Fruit fly (Drosophila melanogaster): ENCODE results near the gene CG13308.

Gene CG13308

dm6 chr3L:8765969-8766538 is 42.3 kb upstream of the CG13308 start (continued):
- TF ChIP-seq CG13287 (GFP tag; IDR thresholded peaks at IDR 0.05; ENCODE audit: partially characterized antibody) (peak; percentile 66), CG11504 (tag; optimal IDR thresholded peaks at IDR 0.05) (peak; percentile 96), Dad (GFP tag; optimal IDR thresholded peaks at IDR 0.05) (peak; percentile 94), Antp (GFP tag; optimal IDR thresholded peaks at IDR 0.05) (peak; percentile 95), ken (GFP tag; IDR thresholded peaks at IDR 0.05) (peak; percentile 98), Oaz (GFP tag; IDR thresholded peaks at IDR 0.05) (peak; percentile 97), peb (GFP tag; IDR thresholded peaks at IDR 0.05) (peak; percentile 97), CG1603 (tag; optimal IDR thresholded peaks at IDR 0.05) (peak; percentile 95), NC2β (GFP tag; optimal IDR thresholded peaks at IDR 0.05) (peak; percentile 96), HmgD (GFP tag; optimal IDR thresholded peaks at IDR 0.05) (peak; percentile 82), CG13296 (GFP tag; optimal IDR thresholded peaks at IDR 0.05) (peak; percentile 96), TFAM (GFP tag; optimal IDR thresholded peaks at IDR 0.05) (peak; percentile 86), CG8478 (optimal IDR thresholded peaks at IDR 0.05) (no peak), CG13424 (tag; optimal IDR thresholded peaks at IDR 0.05) (peak; percentile 99), CG1647 (GFP tag; optimal IDR thresholded peaks at IDR 0.05) (peak; percentile 92), Poxn (GFP tag; IDR thresholded peaks at IDR 0.05) (peak; percentile 83), CG17802 (tag; optimal IDR thresholded peaks at IDR 0.05) (peak; percentile 78), gfzf (GFP tag; optimal IDR thresholded peaks at IDR 0.05) (peak; percentile 27), vfl (GFP tag; optimal IDR thresholded peaks at IDR 0.05) (peak; percentile 97), Chrac-16 (GFP tag; optimal IDR thresholded peaks at IDR 0.05) (peak; percentile 99), CG8388 (GFP tag; optimal IDR thresholded peaks at IDR 0.05) (peak; percentile 97), yki (optimal IDR thresholded peaks at IDR 0.05) (no peak), oc (tag; optimal IDR thresholded peaks at IDR 0.05) (peak; percentile 96), CG17361 (GFP tag; IDR thresholded peaks at IDR 0.05) (peak; percentile 100), ci (GFP tag; IDR thresholded peaks at IDR 0.05) (peak; percentile 97), Atf3 (GFP tag; optimal IDR thresholded peaks at IDR 0.05) (peak; percentile 97), Sry-β (GFP tag; optimal IDR thresholded peaks at IDR 0.05) (peak; percentile 71), E2f2 (GFP tag; IDR thresholded peaks at IDR 0.05) (peak; percentile 83), exex (tag; optimal IDR thresholded peaks at IDR 0.05) (peak; percentile 60), klu (GFP tag; IDR thresholded peaks at IDR 0.05) (peak; percentile 97), Ravus (GFP tag; IDR thresholded peaks at IDR 0.05) (peak; percentile 88), Scr (GFP tag; IDR thresholded peaks at IDR 0.05; ENCODE audit: partially characterized antibody) (peak; percentile 44), gro (GFP tag; optimal IDR thresholded peaks at IDR 0.05) (peak; percentile 88), tll (GFP tag; optimal IDR thresholded peaks at IDR 0.05) (peak in 1 of 2 experiments; percentile 8), CG15269 (tag; optimal IDR thresholded peaks at IDR 0.05) (peak; percentile 98), CG16813 (GFP tag; IDR thresholded peaks at IDR 0.05; ENCODE audit: partially characterized antibody) (peak; percentile 59), stwl (tag; optimal IDR thresholded peaks at IDR 0.05) (peak; percentile 55), lov (optimal IDR thresholded peaks at IDR 0.05) (no peak), lov (GFP tag; IDR thresholded peaks at IDR 0.05) (peak; percentile 93), Hr3 (GFP tag; optimal IDR thresholded peaks at IDR 0.05) (peak; percentile 98), crc (GFP tag; optimal IDR thresholded peaks at IDR 0.05) (peak; percentile 76), BtbVII (GFP tag; optimal IDR thresholded peaks at IDR 0.05) (peak; percentile 98), ac (GFP tag; optimal IDR thresholded peaks at IDR 0.05) (peak; percentile 79), croc (GFP tag; conservative IDR thresholded peaks at IDR 0.05) (peak; percentile 98), hkb (optimal IDR thresholded peaks at IDR 0.05) (no peak), hkb (GFP tag; IDR thresholded peaks at IDR 0.05) (peak; percentile 96), CG17186 (GFP tag; optimal IDR thresholded peaks at IDR 0.05) (peak; percentile 92), esg (GFP tag; conservative IDR thresholded peaks at IDR 0.05) (peak; percentile 99), Dll (GFP tag; IDR thresholded peaks at IDR 0.05; ENCODE audit: partially characterized antibody) (peak; percentile 49; the same call in 2 of the 4 replicates), Blimp-1 (GFP tag; optimal IDR thresholded peaks at IDR 0.05) (peak; percentile 95), crol (GFP tag; IDR thresholded peaks at IDR 0.05) (peak; percentile 68)
